Fruit fly (Drosophila melanogaster) whole organism, embryonic: Measurements from ENCODE around the gene Gale.
A peak's percentile ranks its signal among the peaks of the same experiment; 100 is the strongest.

Experiments used
- Ada2b ChIP-seq: fragments of 200-800 bp; sonication (Bioruptor generic); IDR thresholded peaks from 2 replicates; pipeline ENCODE4 v1.3.6; 2022; ENCODE audit warnings: missing biosample characterization, missing genetic modification characterization
- Bgb ChIP-seq: fragments of 200-800 bp; sonication (Bioruptor generic); IDR thresholded peaks from 2 replicates; pipeline ENCODE4 v1.3.6; 2022; ENCODE audit warnings: missing biosample characterization, missing genetic modification characterization; ENCODE audit not compliant: partially characterized antibody
- CG11560 ChIP-seq: fragments of 200-800 bp; sonication (Bioruptor generic); IDR thresholded peaks from 3 replicates; pipeline ENCODE4 v1.3.6; 2022; ENCODE audit warnings: missing biosample characterization, missing genetic modification characterization
- CG12769 ChIP-seq: fragments of 200-800 bp; sonication (Bioruptor generic); optimal IDR thresholded peaks from 2 replicates; lab custom pipeline; 2019; ENCODE audit warnings: missing biosample characterization, mild to moderate bottlenecking, missing genetic modification characterization, moderate library complexity
- CG13287 ChIP-seq: fragments of 200-800 bp; sonication (Bioruptor generic); IDR thresholded peaks from 2 replicates; pipeline ENCODE4 v1.3.6; 2022; ENCODE audit warnings: missing biosample characterization, missing genetic modification characterization; ENCODE audit not compliant: partially characterized antibody
- CG1603 ChIP-seq: fragments of 200-800 bp; sonication (Bioruptor generic); optimal IDR thresholded peaks from 2 replicates; lab custom pipeline; 2019; ENCODE audit warnings: missing biosample characterization, mild to moderate bottlenecking, missing genetic modification characterization, moderate library complexity
- CG16813 ChIP-seq: fragments of 200-800 bp; sonication (Bioruptor generic); IDR thresholded peaks from 3 replicates; pipeline ENCODE4 v1.3.6; 2022; ENCODE audit warnings: missing biosample characterization, missing genetic modification characterization; ENCODE audit not compliant: partially characterized antibody
- CG17568 ChIP-seq: fragments of 200-800 bp; sonication (Bioruptor generic); optimal IDR thresholded peaks from 2 replicates; lab custom pipeline; 2018; ENCODE audit warnings: missing biosample characterization, mild to moderate bottlenecking, missing genetic modification characterization, moderate library complexity
- CG1792 ChIP-seq: fragments of 200-800 bp; sonication (Bioruptor generic); optimal IDR thresholded peaks from 2 replicates; lab custom pipeline; 2016; ENCODE audit warnings: missing biosample characterization, missing genetic modification characterization
- CG2116 ChIP-seq: fragments of 200-800 bp; sonication (Bioruptor generic); optimal IDR thresholded peaks from 3 replicates; lab custom pipeline; 2018; ENCODE audit warnings: missing biosample characterization, mild to moderate bottlenecking, missing genetic modification characterization
- CG42726 ChIP-seq: fragments of 200-800 bp; sonication (Bioruptor generic); IDR thresholded peaks from 2 replicates; pipeline ENCODE4 v1.3.6; 2022; ENCODE audit warnings: missing biosample characterization, missing genetic modification characterization; ENCODE audit not compliant: partially characterized antibody
- Doc3 ChIP-seq: fragments of 200-800 bp; sonication (Bioruptor generic); IDR thresholded peaks from 3 replicates; pipeline ENCODE4 v1.3.6; 2022; ENCODE audit warnings: missing biosample characterization, missing genetic modification characterization; ENCODE audit not compliant: partially characterized antibody
- Drgx ChIP-seq: fragments of 200-800 bp; sonication (Bioruptor generic); IDR thresholded peaks from 2 replicates; pipeline ENCODE4 v1.3.6; 2022; ENCODE audit warnings: missing biosample characterization, missing genetic modification characterization
- Elba2 ChIP-seq: fragments of 200-800 bp; sonication (Bioruptor generic); optimal IDR thresholded peaks from 3 replicates; lab custom pipeline; 2016; ENCODE audit warnings: missing biosample characterization, missing genetic modification characterization
- Ets65A ChIP-seq: fragments of 200-800 bp; sonication (Bioruptor generic); peaks from one replicate; lab custom pipeline; 2016; ENCODE audit warnings: missing biosample characterization, missing genetic modification characterization
- Ets97D ChIP-seq: fragments of 200-800 bp; sonication (Bioruptor generic); optimal IDR thresholded peaks from 3 replicates; lab custom pipeline; 2016; ENCODE audit warnings: missing biosample characterization, missing genetic modification characterization
- Fer1 ChIP-seq: fragments of 200-800 bp; sonication (Bioruptor generic); optimal IDR thresholded peaks from 2 replicates; lab custom pipeline; 2017; ENCODE audit warnings: missing biosample characterization, mild to moderate bottlenecking, missing genetic modification characterization
- Gsc ChIP-seq: fragments of 200-800 bp; sonication (Bioruptor generic); IDR thresholded peaks from 2 replicates; pipeline ENCODE4 v1.3.6; 2022; ENCODE audit warnings: missing biosample characterization, missing genetic modification characterization
- Hand ChIP-seq: fragments of 200-800 bp; sonication (Bioruptor generic); optimal IDR thresholded peaks from 2 replicates; lab custom pipeline; 2017; ENCODE audit warnings: mild to moderate bottlenecking, missing biosample characterization, missing genetic modification reagents, missing genetic modification characterization
- Hr78 ChIP-seq, 2 experiments: fragments of 200-800 bp in 1 of 2; fragments of >200 bp in 1 of 2; sonication (Bioruptor generic) in 1 of 2; optimal IDR thresholded peaks; 2 replicates each; lab custom pipeline; 2017 to 2019; ENCODE audit warnings: missing biosample characterization in 2 of 2, missing genetic modification characterization in 2 of 2, mild to moderate bottlenecking in 1 of 2, moderate library complexity in 1 of 2
- Jarid2 ChIP-seq: fragments of 200-800 bp; sonication (Bioruptor generic); optimal IDR thresholded peaks from 3 replicates; lab custom pipeline; 2017; ENCODE audit warnings: mild to moderate bottlenecking, missing biosample characterization, missing genetic modification reagents, missing genetic modification characterization
- Med ChIP-seq: fragments of 200-800 bp; sonication (Bioruptor generic); peaks from one replicate; lab custom pipeline; 2016; ENCODE audit warnings: missing biosample characterization, missing genetic modification characterization, mild to moderate bottlenecking, inconsistent platforms, moderate library complexity
- Opbp ChIP-seq: fragments of 200-800 bp; sonication (Bioruptor generic); IDR thresholded peaks from 3 replicates; pipeline ENCODE4 v1.3.6; 2022; ENCODE audit warnings: missing biosample characterization, missing genetic modification characterization; ENCODE audit not compliant: partially characterized antibody
- Scr ChIP-seq: fragments of 200-800 bp; sonication (Bioruptor generic); IDR thresholded peaks from 2 replicates; pipeline ENCODE4 v1.3.6; 2022; ENCODE audit warnings: missing biosample characterization, missing genetic modification characterization; ENCODE audit not compliant: partially characterized antibody
- Sox100B ChIP-seq: fragments of 200-800 bp; sonication (Bioruptor generic); optimal IDR thresholded peaks from 3 replicates; lab custom pipeline; 2018; ENCODE audit warnings: missing biosample characterization, mild to moderate bottlenecking, missing genetic modification characterization
- Sry-δ ChIP-seq: fragments of 200-800 bp; sonication (Bioruptor generic); optimal IDR thresholded peaks from 2 replicates; lab custom pipeline; 2016; ENCODE audit warnings: missing biosample characterization, missing genetic modification characterization
- bab2 ChIP-seq: fragments of 200-800 bp; sonication (Bioruptor generic); optimal IDR thresholded peaks from 2 replicates; lab custom pipeline; 2016; ENCODE audit warnings: missing biosample characterization, missing genetic modification characterization
- dm ChIP-seq: fragments of 200-800 bp; sonication (Bioruptor generic); optimal IDR thresholded peaks from 3 replicates; lab custom pipeline; 2016; ENCODE audit warnings: missing biosample characterization, missing genetic modification characterization
- dysf ChIP-seq: fragments of 200-800 bp; sonication (Bioruptor generic); IDR thresholded peaks from 3 replicates; pipeline ENCODE4 v1.3.6; 2022; ENCODE audit warnings: missing biosample characterization, missing genetic modification characterization
- gfzf ChIP-seq: fragments of 200-800 bp; sonication (Bioruptor generic); optimal IDR thresholded peaks from 2 replicates; lab custom pipeline; 2016; ENCODE audit warnings: missing biosample characterization, mild to moderate bottlenecking, missing genetic modification characterization, moderate library complexity
- grn ChIP-seq: fragments of 200-800 bp; sonication (Bioruptor generic); optimal IDR thresholded peaks from 3 replicates; lab custom pipeline; 2017; ENCODE audit warnings: missing biosample characterization, missing genetic modification characterization
- gro ChIP-seq: fragments of 200-800 bp; sonication (Bioruptor generic); optimal IDR thresholded peaks from 2 replicates; lab custom pipeline; 2016; ENCODE audit warnings: missing biosample characterization, missing genetic modification characterization
- gt ChIP-seq: fragments of 200-800 bp; sonication (Bioruptor generic); IDR thresholded peaks from 2 replicates; pipeline ENCODE4 v1.3.6; 2022; ENCODE audit warnings: missing biosample characterization, missing genetic modification characterization
- ind ChIP-seq: fragments of 200-800 bp; sonication (Bioruptor generic); optimal IDR thresholded peaks from 3 replicates; lab custom pipeline; 2016; ENCODE audit warnings: missing biosample characterization, missing genetic modification characterization
- inv ChIP-seq: fragments of 200-800 bp; sonication (Bioruptor generic); IDR thresholded peaks from 2 replicates; pipeline ENCODE4 v1.3.6; 2022; ENCODE audit warnings: missing biosample characterization, missing genetic modification characterization; ENCODE audit not compliant: partially characterized antibody
- klu ChIP-seq: fragments of 200-800 bp; sonication (Bioruptor generic); IDR thresholded peaks from 2 replicates; pipeline ENCODE4 v1.3.6; 2022; ENCODE audit warnings: missing biosample characterization, missing genetic modification characterization
- lilli ChIP-seq: fragments of 200-800 bp; sonication (Bioruptor generic); optimal IDR thresholded peaks from 3 replicates; lab custom pipeline; 2016; ENCODE audit warnings: missing biosample characterization, missing genetic modification characterization
- mirr ChIP-seq: fragments of 200-800 bp; sonication (Bioruptor generic); optimal IDR thresholded peaks from 3 replicates; lab custom pipeline; 2018; ENCODE audit warnings: missing biosample characterization, mild to moderate bottlenecking, missing genetic modification characterization
- nom ChIP-seq: fragments of 200-800 bp; sonication (Bioruptor generic); optimal IDR thresholded peaks from 2 replicates; lab custom pipeline; 2017; ENCODE audit warnings: missing biosample characterization, missing genetic modification characterization, mild to moderate bottlenecking, moderate library complexity, missing genetic modification reagents
- onecut ChIP-seq: fragments of 200-800 bp; sonication (Bioruptor generic); IDR thresholded peaks from 2 replicates; pipeline ENCODE4 v1.3.6; 2022; ENCODE audit warnings: missing biosample characterization, missing genetic modification characterization
- pb ChIP-seq: fragments of 200-800 bp; sonication (Bioruptor generic); optimal IDR thresholded peaks from 3 replicates; lab custom pipeline; 2016; ENCODE audit warnings: missing biosample characterization, missing genetic modification characterization
- pho ChIP-seq: fragments of 200-800 bp; sonication (Bioruptor generic); optimal IDR thresholded peaks from 2 replicates; lab custom pipeline; 2016; ENCODE audit warnings: missing biosample characterization, missing genetic modification characterization
- pzg ChIP-seq: fragments of 200-800 bp; sonication (Bioruptor generic); optimal IDR thresholded peaks from 3 replicates; lab custom pipeline; 2018; ENCODE audit warnings: missing biosample characterization, mild to moderate bottlenecking, missing genetic modification characterization, moderate library complexity
- sima ChIP-seq: fragments of 200-800 bp; sonication (Bioruptor generic); optimal IDR thresholded peaks from 2 replicates; lab custom pipeline; 2016; ENCODE audit warnings: missing biosample characterization, missing genetic modification characterization
- slbo ChIP-seq: fragments of 200-800 bp; sonication (Bioruptor generic); IDR thresholded peaks from 2 replicates; pipeline ENCODE4 v1.3.6; 2022; ENCODE audit warnings: missing biosample characterization, missing genetic modification characterization
- tio ChIP-seq: fragments of 200-800 bp; sonication (Bioruptor generic); optimal IDR thresholded peaks from 2 replicates; lab custom pipeline; 2017; ENCODE audit warnings: missing biosample characterization, missing genetic modification characterization, inconsistent platforms
- trh ChIP-seq: fragments of 200-800 bp; sonication (Bioruptor generic); optimal IDR thresholded peaks from 2 replicates; lab custom pipeline; 2016; ENCODE audit warnings: missing biosample characterization, missing genetic modification characterization

Gene Gale

DNA sequence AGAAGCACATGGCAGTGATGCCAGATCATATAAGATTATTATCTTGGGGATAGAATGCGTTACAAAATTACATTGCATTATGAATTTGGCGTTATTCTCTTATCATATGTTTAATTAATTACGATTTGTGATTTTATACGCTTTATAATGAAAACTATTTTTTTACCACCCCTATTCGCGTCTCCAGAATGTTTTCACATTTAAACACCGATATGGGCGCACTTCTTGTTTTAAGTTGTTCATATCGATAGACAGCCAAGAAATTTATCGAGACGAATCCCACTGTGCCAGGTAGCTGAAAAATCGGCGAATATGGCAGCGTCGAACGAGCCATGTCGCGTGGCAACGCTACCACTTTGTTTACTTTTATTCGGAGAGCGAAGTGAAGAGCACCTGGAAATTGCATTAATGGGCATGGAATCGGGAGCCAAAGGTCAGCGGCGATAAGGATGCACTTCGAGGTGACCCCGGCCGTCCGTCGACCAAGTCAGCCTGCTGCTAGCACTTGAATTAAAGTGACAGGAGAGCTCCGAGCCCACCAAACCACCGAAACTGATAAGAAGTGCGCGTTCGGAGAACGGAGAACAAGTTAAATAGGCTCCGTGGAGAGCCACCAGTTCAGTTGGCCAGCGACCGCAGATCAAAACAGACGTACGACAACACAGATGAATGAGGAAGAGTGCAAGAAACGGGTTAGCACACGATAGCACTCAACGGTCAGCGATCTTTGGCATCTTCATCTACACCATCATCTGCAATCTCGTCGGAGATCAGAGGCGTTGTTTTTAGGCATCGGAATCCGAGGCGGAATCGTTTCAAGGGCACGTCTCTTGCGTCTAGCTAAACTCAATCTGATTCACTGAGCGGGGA, at the start of gene Gale (continued):
- TF ChIP-seq Elba2 (GFP tag; lab: Kevin White, UChicago): no peak
- peak; percentile 72 for TF ChIP-seq nom (GFP tag; lab: Kevin White, UChicago)
- TF ChIP-seq slbo (GFP tag; lab: Robert Waterston, UW): peak; percentile 20; the same call in 1 of the 2 replicates
- TF ChIP-seq bab2 (GFP tag; lab: Kevin White, UChicago): peak; percentile 68
- no peak for TF ChIP-seq gt (GFP tag; lab: Robert Waterston, UW)
- TF ChIP-seq Ada2b (GFP tag; lab: Robert Waterston, UW): peak; percentile 4; the same call in 1 of the 2 replicates
- TF ChIP-seq ind (GFP tag; lab: Kevin White, UChicago): no peak
- TF ChIP-seq Hand: no peak
- no peak for TF ChIP-seq lilli (GFP tag; lab: Kevin White, UChicago)
- no peak for TF ChIP-seq CG17568 (GFP tag; lab: Kevin White, UChicago)
- TF ChIP-seq CG1792 (GFP tag; lab: Kevin White, UChicago): no peak
- TF ChIP-seq grn (GFP tag; lab: Kevin White, UChicago): peak; percentile 79
- peak; percentile 65 for TF ChIP-seq CG16813 (GFP tag; lab: Robert Waterston, UW)
- TF ChIP-seq onecut: peak; percentile 38; the same call in 1 of the 2 replicates
- TF ChIP-seq Drgx (GFP tag; lab: Robert Waterston, UW): 0 out of 2 replicates have a peak, but pooled peaks have one; percentile 17
- TF ChIP-seq tio: no peak
- TF ChIP-seq Sry-δ: peak; percentile 61
- TF ChIP-seq trh (GFP tag; lab: Kevin White, UChicago): no peak
- TF ChIP-seq CG13287 (GFP tag; lab: Robert Waterston, UW): peak; percentile 76
- 0 out of 3 replicates have a peak, but pooled peaks have one; percentile 13 for TF ChIP-seq dysf (GFP tag; lab: Robert Waterston, UW)
- no peak for TF ChIP-seq klu (GFP tag; lab: Robert Waterston, UW)
- no peak for TF ChIP-seq sima (GFP tag; lab: Kevin White, UChicago)
- TF ChIP-seq CG11560 (tag; lab: Robert Waterston, UW): peak; percentile 55; the same call in 2 of the 3 replicates
- TF ChIP-seq pho: no peak
- peak; percentile 70 for TF ChIP-seq pzg (GFP tag; lab: Kevin White, UChicago)
- peak; percentile 49; the same call in 2 of the 3 replicates for TF ChIP-seq Doc3 (GFP tag; lab: Robert Waterston, UW)
- peak; percentile 45; the same call in 1 of the 2 replicates for TF ChIP-seq CG42726 (GFP tag; lab: Robert Waterston, UW)
- peak; percentile 24 for TF ChIP-seq Fer1 (GFP tag; lab: Kevin White, UChicago)
- peak; percentile 7 for TF ChIP-seq gfzf (GFP tag; lab: Kevin White, UChicago)
- TF ChIP-seq Hr78 (GFP tag; optimal IDR thresholded peaks at IDR 0.05; lab: Kevin White, UChicago): peak in 1 of 2 experiments; percentile 96
- TF ChIP-seq pb (GFP tag; lab: Kevin White, UChicago): no peak
- peak; percentile 27 for TF ChIP-seq CG1603 (tag; lab: Kevin White, UChicago)
- TF ChIP-seq mirr (GFP tag; lab: Kevin White, UChicago): peak; percentile 11
- TF ChIP-seq CG12769 (tag; lab: Kevin White, UChicago): peak; percentile 26
- TF ChIP-seq CG2116: peak; percentile 43
- TF ChIP-seq Ets97D (GFP tag; lab: Kevin White, UChicago): peak; percentile 85
- peak; percentile 86 for TF ChIP-seq Ets65A (GFP tag; lab: Kevin White, UChicago)
- TF ChIP-seq Jarid2 (GFP tag; lab: Kevin White, UChicago): peak; percentile 73
- TF ChIP-seq Med (GFP tag; lab: Kevin White, UChicago): peak; percentile 90
- no peak for TF ChIP-seq Sox100B (GFP tag; lab: Kevin White, UChicago)
- peak; percentile 15 for TF ChIP-seq gro (GFP tag; lab: Kevin White, UChicago)
- peak; percentile 43; the same call in 1 of the 2 replicates for TF ChIP-seq inv (GFP tag; lab: Robert Waterston, UW)
- no peak for TF ChIP-seq Gsc
- peak; percentile 68; the same call in 2 of the 3 replicates for TF ChIP-seq Opbp (GFP tag; lab: Robert Waterston, UW)
- TF ChIP-seq Bgb (GFP tag; lab: Robert Waterston, UW): peak; percentile 75
- no peak for TF ChIP-seq dm (GFP tag; lab: Kevin White, UChicago)
- peak; percentile 70 for TF ChIP-seq Scr (GFP tag; lab: Robert Waterston, UW)
